Worm (Caenorhabditis elegans) whole organism, L1 larva: ENCODE measurements around the gene K09G1.1.

Source experiments
- C04F5.9 ChIP-seq: sonication (generic microtip); optimal IDR thresholded peaks from 2 replicates; lab custom pipeline; 2016; ENCODE audit warnings: missing genetic modification characterization, missing compliant biosample characterization
- C16A3.4 ChIP-seq: fragments of 150-350 bp; optimal IDR thresholded peaks from 2 replicates; lab custom pipeline; 2014; ENCODE audit warnings: missing biosample characterization, missing genetic modification characterization
- C34B4.2 ChIP-seq: sonication (generic microtip); optimal IDR thresholded peaks from 2 replicates; lab custom pipeline; 2017; ENCODE audit warnings: mild to moderate bottlenecking, missing genetic modification characterization, missing compliant biosample characterization
- F16B12.6 ChIP-seq: fragments of 150-350 bp; optimal IDR thresholded peaks from 2 replicates; lab custom pipeline; 2014; ENCODE audit warnings: missing biosample characterization, missing genetic modification characterization
- Y116A8C.19 ChIP-seq: sonication (generic microtip); optimal IDR thresholded peaks from 2 replicates; lab custom pipeline; 2016; ENCODE audit warnings: missing compliant biosample characterization, missing genetic modification characterization, borderline replicate concordance
- aha-1 ChIP-seq: fragments of 150-350 bp; optimal IDR thresholded peaks from 2 replicates; lab custom pipeline; 2014; ENCODE audit warnings: missing biosample characterization, missing genetic modification characterization
- aly-2 ChIP-seq: fragments of 150-350 bp; optimal IDR thresholded peaks from 2 replicates; lab custom pipeline; 2014; ENCODE audit warnings: missing biosample characterization, missing genetic modification characterization
- ama-1 ChIP-seq: fragments of 150-350 bp; optimal IDR thresholded peaks from 2 replicates; lab custom pipeline; 2014
- blmp-1 ChIP-seq: fragments of 150-350 bp; optimal IDR thresholded peaks from 2 replicates; lab custom pipeline; 2014; ENCODE audit warnings: missing biosample characterization, missing genetic modification characterization
- ceh-63 ChIP-seq: fragments of 200-800 bp; sonication (Bioruptor generic); optimal IDR thresholded peaks from 2 replicates; lab custom pipeline; 2018; ENCODE audit warnings: mild to moderate bottlenecking, missing genetic modification characterization, missing compliant biosample characterization
- ceh-8 ChIP-seq: fragments of 200-800 bp; sonication (Bioruptor generic); optimal IDR thresholded peaks from 2 replicates; lab custom pipeline; 2018; ENCODE audit warnings: mild to moderate bottlenecking, missing genetic modification characterization, moderate library complexity, missing compliant biosample characterization
- ceh-82 ChIP-seq, 3 experiments: fragments of 150-350 bp in 1 of 3; sonication (generic microtip) in 2 of 3; optimal IDR thresholded peaks; 2 replicates each; lab custom pipeline; 2014 to 2017; ENCODE audit warnings: missing biosample characterization in 3 of 3, missing genetic modification characterization in 3 of 3
- efl-1 ChIP-seq, 4 experiments: fragments of 150-350 bp; optimal IDR thresholded peaks in 3 of 4; peaks in 1 of 4; 1 replicate in 1 of 4; 2 replicates in 3 of 4; lab custom pipeline; 2014; ENCODE audit warnings: missing biosample characterization in 2 of 4, missing genetic modification characterization in 2 of 4, missing genetic modification reagents in 2 of 4
- efl-3 ChIP-seq: fragments of 200-800 bp; sonication (Bioruptor generic); optimal IDR thresholded peaks from 2 replicates; lab custom pipeline; 2018; ENCODE audit warnings: mild to moderate bottlenecking, missing genetic modification characterization, missing compliant biosample characterization
- egl-13 ChIP-seq: sonication (generic microtip); optimal IDR thresholded peaks from 2 replicates; lab custom pipeline; 2016; ENCODE audit warnings: missing genotype, missing genetic modification reagents, missing genetic modification characterization, missing compliant biosample characterization
- egl-27 ChIP-seq, 2 experiments: fragments of 150-350 bp in 1 of 2; sonication (generic microtip); optimal IDR thresholded peaks; 3 replicates each; lab custom pipeline; 2017 to 2018; ENCODE audit warnings: missing biosample characterization in 2 of 2, missing genetic modification characterization in 2 of 2, missing genetic modification reagents in 2 of 2
- elt-2 ChIP-seq: sonication (generic microtip); optimal IDR thresholded peaks from 2 replicates; lab custom pipeline; 2016; ENCODE audit warnings: missing genetic modification characterization, mild to moderate bottlenecking, inconsistent platforms, missing compliant biosample characterization, missing genetic modification reagents
- elt-3 ChIP-seq, 6 experiments: fragments of 150-350 bp in 1 of 6; sonication (generic microtip); optimal IDR thresholded peaks; 2 replicates each; lab custom pipeline; 2017 to 2018; ENCODE audit warnings: missing biosample characterization in 6 of 6, missing genetic modification characterization in 6 of 6, inconsistent platforms in 1 of 6
- ets-5 ChIP-seq: fragments of 200-800 bp; sonication (Bioruptor generic); IDR thresholded peaks from 2 replicates; pipeline ENCODE4 v1.3.6; 2022; ENCODE audit warnings: missing genetic modification characterization, missing compliant biosample characterization
- fkh-10 ChIP-seq: sonication (generic microtip); optimal IDR thresholded peaks from 2 replicates; lab custom pipeline; 2017; ENCODE audit warnings: missing biosample characterization, missing genetic modification reagents, missing genetic modification characterization
- fkh-8 ChIP-seq: sonication (generic microtip); optimal IDR thresholded peaks from 2 replicates; lab custom pipeline; 2016; ENCODE audit warnings: mild to moderate bottlenecking, missing genetic modification characterization, missing compliant biosample characterization
- fos-1 ChIP-seq: fragments of 150-350 bp; optimal IDR thresholded peaks from 2 replicates; lab custom pipeline; 2014; ENCODE audit warnings: missing biosample characterization, missing genetic modification characterization
- hlh-17 ChIP-seq: fragments of 200-800 bp; sonication (Bioruptor generic); optimal IDR thresholded peaks from 2 replicates; lab custom pipeline; 2018; ENCODE audit warnings: missing genetic modification characterization, mild to moderate bottlenecking, missing compliant biosample characterization, moderate library complexity, borderline replicate concordance
- hlh-4 ChIP-seq: sonication (generic microtip); optimal IDR thresholded peaks from 2 replicates; lab custom pipeline; 2016; ENCODE audit warnings: mild to moderate bottlenecking, missing genetic modification characterization, missing compliant biosample characterization
- hpl-2 ChIP-seq: fragments of 150-350 bp; optimal IDR thresholded peaks from 2 replicates; lab custom pipeline; 2014; ENCODE audit warnings: missing biosample characterization, missing genetic modification reagents, missing genetic modification characterization
- irx-1 ChIP-seq: sonication (generic microtip); optimal IDR thresholded peaks from 2 replicates; lab custom pipeline; 2016; ENCODE audit warnings: missing genetic modification characterization, missing compliant biosample characterization
- isw-1 ChIP-seq: fragments of 200-800 bp; sonication (Bioruptor generic); IDR thresholded peaks from 2 replicates; pipeline ENCODE4 v1.3.6; 2022; ENCODE audit warnings: missing genetic modification characterization, missing compliant biosample characterization
- jun-1 ChIP-seq: fragments of 150-350 bp; optimal IDR thresholded peaks from 2 replicates; lab custom pipeline; 2014; ENCODE audit warnings: missing biosample characterization, missing genetic modification reagents, missing genetic modification characterization
- lin-14 ChIP-seq: fragments of 200-800 bp; sonication (Bioruptor generic); optimal IDR thresholded peaks from 2 replicates; lab custom pipeline; 2018; ENCODE audit warnings: mild to moderate bottlenecking, missing genetic modification characterization, moderate library complexity, missing compliant biosample characterization
- lin-15B ChIP-seq: fragments of 150-350 bp; sonication (generic microtip); optimal IDR thresholded peaks from 3 replicates; lab custom pipeline; 2014; ENCODE audit warnings: missing biosample characterization, missing genetic modification characterization
- lin-35 ChIP-seq, 2 experiments: fragments of 150-350 bp; optimal IDR thresholded peaks; 2 replicates each; lab custom pipeline; 2014; ENCODE audit warnings: missing biosample characterization in 2 of 2, missing genetic modification characterization in 2 of 2, missing genetic modification reagents in 2 of 2
- lin-39 ChIP-seq: fragments of 150-350 bp; optimal IDR thresholded peaks from 2 replicates; lab custom pipeline; 2014; ENCODE audit warnings: missing biosample characterization, missing genetic modification reagents, missing genetic modification characterization
- lir-3 ChIP-seq: sonication (generic microtip); optimal IDR thresholded peaks from 2 replicates; lab custom pipeline; 2016; ENCODE audit warnings: mild to moderate bottlenecking, missing genetic modification characterization, moderate library complexity, missing compliant biosample characterization; ENCODE audit not compliant: poor library complexity
- lsy-2 ChIP-seq, 2 experiments: fragments of 150-350 bp; optimal IDR thresholded peaks; 2 replicates each; lab custom pipeline; 2014; ENCODE audit warnings: missing biosample characterization in 2 of 2, missing genetic modification characterization in 2 of 2
- mdl-1 ChIP-seq, 2 experiments: fragments of 150-350 bp; optimal IDR thresholded peaks; 2 replicates each; lab custom pipeline; 2014 to 2017; ENCODE audit warnings: missing biosample characterization in 2 of 2, missing genetic modification characterization in 2 of 2, inconsistent platforms in 1 of 2
- nhr-12 ChIP-seq: sonication (generic microtip); optimal IDR thresholded peaks from 2 replicates; lab custom pipeline; 2017; ENCODE audit warnings: missing biosample characterization, missing genetic modification characterization
- nhr-20 ChIP-seq: sonication (generic microtip); optimal IDR thresholded peaks from 2 replicates; lab custom pipeline; 2016; ENCODE audit warnings: mild to moderate bottlenecking, missing genetic modification characterization, missing compliant biosample characterization
- nhr-237 ChIP-seq: fragments of 150-350 bp; optimal IDR thresholded peaks from 2 replicates; lab custom pipeline; 2014; ENCODE audit warnings: missing biosample characterization, missing genetic modification characterization
- nhr-28 ChIP-seq: fragments of 150-350 bp; optimal IDR thresholded peaks from 2 replicates; lab custom pipeline; 2014; ENCODE audit warnings: missing biosample characterization, missing genetic modification characterization
- nhr-71 ChIP-seq: sonication (generic microtip); optimal IDR thresholded peaks from 2 replicates; lab custom pipeline; 2016; ENCODE audit warnings: mild to moderate bottlenecking, missing genetic modification characterization, moderate library complexity, missing compliant biosample characterization
- nhr-77 ChIP-seq: fragments of 150-350 bp; optimal IDR thresholded peaks from 2 replicates; lab custom pipeline; 2014; ENCODE audit warnings: missing biosample characterization, missing genetic modification characterization
- nhr-84 ChIP-seq: sonication (generic microtip); optimal IDR thresholded peaks from 2 replicates; lab custom pipeline; 2017; ENCODE audit warnings: missing biosample characterization, missing genetic modification characterization
- nhr-85 ChIP-seq: sonication (generic microtip); peaks from one replicate; lab custom pipeline; 2016; ENCODE audit warnings: missing genetic modification characterization, inconsistent platforms, missing compliant biosample characterization
- pag-3 ChIP-seq: sonication (generic microtip); optimal IDR thresholded peaks from 2 replicates; lab custom pipeline; 2017; ENCODE audit warnings: missing genetic modification characterization, mild to moderate bottlenecking, missing compliant biosample characterization, antibody characterized with exemption, borderline replicate concordance; ENCODE audit not compliant: insufficient read depth
- pqm-1 ChIP-seq: sonication (generic microtip); optimal IDR thresholded peaks from 3 replicates; lab custom pipeline; 2017; ENCODE audit warnings: missing biosample characterization, missing genetic modification characterization
- rnt-1 ChIP-seq: sonication (generic microtip); optimal IDR thresholded peaks from 2 replicates; lab custom pipeline; 2016; ENCODE audit warnings: mild to moderate bottlenecking, missing genetic modification characterization, moderate library complexity, missing compliant biosample characterization
- sup-37 ChIP-seq: fragments of 200-800 bp; sonication (Bioruptor generic); optimal IDR thresholded peaks from 2 replicates; lab custom pipeline; 2018; ENCODE audit warnings: mild to moderate bottlenecking, missing genetic modification characterization, missing compliant biosample characterization
- tbx-2 ChIP-seq: sonication (generic microtip); optimal IDR thresholded peaks from 2 replicates; lab custom pipeline; 2016; ENCODE audit warnings: missing genetic modification characterization, missing compliant biosample characterization
- unc-130 ChIP-seq: fragments of 150-350 bp; optimal IDR thresholded peaks from 2 replicates; lab custom pipeline; 2017; ENCODE audit warnings: missing biosample characterization, missing genetic modification characterization, inconsistent platforms
- unc-62 ChIP-seq: fragments of 150-350 bp; optimal IDR thresholded peaks from 2 replicates; lab custom pipeline; 2014; ENCODE audit warnings: missing biosample characterization, missing genetic modification reagents, missing genetic modification characterization
- unc-86 ChIP-seq: sonication (generic microtip); optimal IDR thresholded peaks from 2 replicates; lab custom pipeline; 2016; ENCODE audit warnings: missing genetic modification characterization, missing compliant biosample characterization
- unc-98 ChIP-seq: fragments of 200-800 bp; sonication (Bioruptor generic); IDR thresholded peaks from 2 replicates; pipeline ENCODE4 v1.3.6; 2022; ENCODE audit warnings: missing genetic modification characterization, missing compliant biosample characterization
- xbp-1 ChIP-seq: sonication (generic microtip); optimal IDR thresholded peaks from 2 replicates; lab custom pipeline; 2016; ENCODE audit warnings: missing genetic modification characterization, missing compliant biosample characterization

The K09G1.1 gene

ce11 chrV:9549459-9549858 is 33.9 kb upstream of the K09G1.1 start, which contains the start of gene nstp-10:
TSS of gene nstp-10 (minus strand) at chrV:9549836.
- TF ChIP-seq ets-5 (GFP tag; lab: Robert Waterston, UW) (no peak), ceh-63 (GFP tag; lab: Kevin White, UChicago) (no peak), lsy-2 (tag; optimal IDR thresholded peaks at IDR 0.05; lab: Kevin White, UChicago) (peak; percentile 62 to 79), nhr-20 (tag; lab: Kevin White, UChicago) (peak; percentile 44), unc-62 (no peak), jun-1 (tag; lab: Kevin White, UChicago) (peak; percentile 7), pag-3 (no peak), tbx-2 (tag; lab: Kevin White, UChicago) (peak; percentile 16), efl-1 (optimal IDR thresholded peaks at IDR 0.05; lab: Kevin White, UChicago) (peak; percentile 64 to 68), efl-1 (GFP tag; optimal IDR thresholded peaks at IDR 0.05 in 1 of 2; lab: Kevin White, UChicago) (peak in 1 of 2 experiments; percentile 53), F16B12.6 (peak; percentile 73), pqm-1 (no peak), fos-1 (tag; lab: Kevin White, UChicago) (peak; percentile 12), nhr-71 (tag; lab: Kevin White, UChicago) (peak; percentile 54), elt-3 (tag; optimal IDR thresholded peaks at IDR 0.05; lab: Kevin White, UChicago) (no peak), nhr-12 (tag; lab: Kevin White, UChicago) (no peak), unc-86 (tag; lab: Kevin White, UChicago) (peak; percentile 35), isw-1 (GFP tag; lab: Robert Waterston, UW) (peak; percentile 17; the same call in 1 of the 2 replicates), C04F5.9 (tag; lab: Kevin White, UChicago) (no peak), lin-15B (tag; lab: Kevin White, UChicago) (peak; percentile 31), aly-2 (tag; lab: Kevin White, UChicago) (no peak), mdl-1 (tag; optimal IDR thresholded peaks at IDR 0.05; lab: Kevin White, UChicago) (no peak), unc-98 (GFP tag; lab: Robert Waterston, UW) (no peak), rnt-1 (peak; percentile 36), xbp-1 (tag; lab: Kevin White, UChicago) (peak; percentile 51), C34B4.2 (no peak), fkh-10 (GFP tag; lab: Kevin White, UChicago) (no peak), aha-1 (tag; lab: Kevin White, UChicago) (no peak), nhr-84 (tag; lab: Kevin White, UChicago) (no peak), nhr-237 (tag; lab: Kevin White, UChicago) (no peak), ceh-8 (GFP tag; lab: Kevin White, UChicago) (no peak), hpl-2 (GFP tag; lab: Kevin White, UChicago) (no peak), Y116A8C.19 (no peak), lin-39 (tag; lab: Kevin White, UChicago) (no peak), nhr-28 (no peak), lir-3 (no peak), ama-1 (lab: Kevin White, UChicago) (no peak), ceh-82 (tag; optimal IDR thresholded peaks at IDR 0.05; lab: Kevin White, UChicago) (peak in 1 of 3 experiments; percentile 31), nhr-77 (tag; lab: Kevin White, UChicago) (no peak), irx-1 (peak; percentile 12), nhr-85 (no peak), efl-3 (no peak), hlh-17 (GFP tag; lab: Kevin White, UChicago) (no peak), egl-13 (tag; lab: Kevin White, UChicago) (no peak), lin-35 (GFP tag; optimal IDR thresholded peaks at IDR 0.05; lab: Kevin White, UChicago) (peak; percentile 57 to 69), elt-2 (tag; lab: Kevin White, UChicago) (no peak), lin-14 (peak; percentile 67), blmp-1 (no peak), egl-27 (tag; optimal IDR thresholded peaks at IDR 0.05; lab: Kevin White, UChicago) (no peak), sup-37 (GFP tag; lab: Kevin White, UChicago) (no peak), fkh-8 (peak; percentile 11), C16A3.4 (tag; lab: Kevin White, UChicago) (peak; percentile 31), unc-130 (tag; lab: Kevin White, UChicago) (no peak), hlh-4 (no peak)
